Fruit fly (Drosophila melanogaster): ENCODE data around the gene CG14692.

CG14692 gene

DNA sequence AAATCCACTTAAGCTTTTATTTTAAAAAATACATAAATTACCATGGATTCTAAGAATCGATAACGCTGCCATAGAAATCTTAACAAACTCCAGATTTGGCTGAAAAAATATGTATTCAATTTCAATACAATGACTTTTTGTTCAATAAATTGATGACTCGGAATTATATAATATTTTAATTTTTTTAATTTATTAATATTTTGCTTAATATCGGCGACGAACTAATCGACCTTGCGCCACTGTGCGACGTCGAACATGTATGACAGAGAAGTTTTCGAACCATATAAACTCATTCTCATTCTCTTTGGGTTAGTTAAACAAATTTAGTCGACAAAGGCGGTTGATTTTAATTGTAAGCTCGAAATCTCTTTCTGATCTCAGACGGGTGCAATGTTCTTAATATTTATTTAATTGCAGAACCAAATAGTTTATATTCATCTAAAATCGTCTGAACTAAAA lies 45.8 kb upstream of the CG14692 start, which contains the start of gene CG42394:
Gene CG42394 (plus strand): TSS at position 311 of the 459 bp plus-strand sequence.
- TF ChIP-seq Max (GFP tag; optimal IDR thresholded peaks at IDR 0.05), result peak; percentile 96
- TF ChIP-seq Drgx (GFP tag; IDR thresholded peaks at IDR 0.05), result peak; percentile 95
- TF ChIP-seq CG7963 (GFP tag; IDR thresholded peaks at IDR 0.05; ENCODE audit: partially characterized antibody), result no peak
- TF ChIP-seq CG12299 (tag; optimal IDR thresholded peaks at IDR 0.05), result peak; percentile 91
- TF ChIP-seq Poxn (GFP tag; IDR thresholded peaks at IDR 0.05), result peak; percentile 51; the same call in 1 of the 2 replicates
- peak; percentile 63 for TF ChIP-seq fd102C (GFP tag; optimal IDR thresholded peaks at IDR 0.05)
- peak; percentile 91 for TF ChIP-seq Dek (tag; optimal IDR thresholded peaks at IDR 0.05)
- peak; percentile 22; the same call in 1 of the 2 replicates for TF ChIP-seq amos (GFP tag; IDR thresholded peaks at IDR 0.05; ENCODE audit: partially characterized antibody)
- TF ChIP-seq HmgD (GFP tag; optimal IDR thresholded peaks at IDR 0.05), result no peak
- peak; percentile 94 for TF ChIP-seq gcm (GFP tag; optimal IDR thresholded peaks at IDR 0.05)
- TF ChIP-seq btn (GFP tag; optimal IDR thresholded peaks at IDR 0.05), result peak; percentile 8
- peak; percentile 87 for TF ChIP-seq CG3847 (GFP tag; IDR thresholded peaks at IDR 0.05)
- TF ChIP-seq CG2129 (GFP tag; IDR thresholded peaks at IDR 0.05; ENCODE audit: partially characterized antibody), result no peak
- peak; percentile 84 for TF ChIP-seq CG14667 (GFP tag; IDR thresholded peaks at IDR 0.05)
- TF ChIP-seq chm (GFP tag; IDR thresholded peaks at IDR 0.05), result peak; percentile 94
- peak; percentile 87 for TF ChIP-seq CG8290 (GFP tag; optimal IDR thresholded peaks at IDR 0.05)
- TF ChIP-seq CG8290 (tag; optimal IDR thresholded peaks at IDR 0.05), result peak in 1 of 2 experiments; percentile 41
- TF ChIP-seq prd (optimal IDR thresholded peaks at IDR 0.05), result no peak
- peak; percentile 94 for TF ChIP-seq prd (GFP tag; IDR thresholded peaks at IDR 0.05)
- peak; percentile 94 for TF ChIP-seq Sox102F (GFP tag; optimal IDR thresholded peaks at IDR 0.05)
- TF ChIP-seq dmrt11E (tag; optimal IDR thresholded peaks at IDR 0.05), result peak; percentile 95
- TF ChIP-seq Stat92E (GFP tag; optimal IDR thresholded peaks at IDR 0.05), result peak in 1 of 3 experiments; percentile 83
- peak; percentile 90 for TF ChIP-seq CG1024 (GFP tag; IDR thresholded peaks at IDR 0.05)
- TF ChIP-seq CG34376 (GFP tag; optimal IDR thresholded peaks at IDR 0.05), result no peak
- no peak for TF ChIP-seq sna (GFP tag; IDR thresholded peaks at IDR 0.05; ENCODE audit: partially characterized antibody)
- TF ChIP-seq CG4328 (GFP tag; optimal IDR thresholded peaks at IDR 0.05), result peak; percentile 86
- TF ChIP-seq CG13287 (GFP tag; IDR thresholded peaks at IDR 0.05; ENCODE audit: partially characterized antibody), result peak; percentile 64; the same call in 1 of the 2 replicates
- peak; percentile 96 for TF ChIP-seq Blimp-1 (GFP tag; optimal IDR thresholded peaks at IDR 0.05)
- TF ChIP-seq CG34224 (GFP tag; IDR thresholded peaks at IDR 0.05; ENCODE audit: partially characterized antibody), result no peak
- TF ChIP-seq oc (tag; optimal IDR thresholded peaks at IDR 0.05), result peak; percentile 92
- peak; percentile 88 for TF ChIP-seq CG11696 (GFP tag; IDR thresholded peaks at IDR 0.05)
- TF ChIP-seq CG30020 (tag; optimal IDR thresholded peaks at IDR 0.05), result peak; percentile 76
- TF ChIP-seq unc-4 (GFP tag; IDR thresholded peaks at IDR 0.05; ENCODE audit: partially characterized antibody), result 0 out of 2 replicates have a peak, but pooled peaks have one; percentile 18
- TF ChIP-seq NC2β (GFP tag; optimal IDR thresholded peaks at IDR 0.05), result peak; percentile 68
- peak; percentile 91 for TF ChIP-seq MTF-1 (GFP tag; optimal IDR thresholded peaks at IDR 0.05; ENCODE audit: borderline replicate concordance)
- no peak for TF ChIP-seq HLH4C (GFP tag; IDR thresholded peaks at IDR 0.05; ENCODE audit: partially characterized antibody)
- peak; percentile 76 for TF ChIP-seq Dad (GFP tag; optimal IDR thresholded peaks at IDR 0.05)
- TF ChIP-seq ab (GFP tag; optimal IDR thresholded peaks at IDR 0.05), result no peak
- peak; percentile 95 for TF ChIP-seq E2f1 (GFP tag; IDR thresholded peaks at IDR 0.05)
- peak; percentile 10 for TF ChIP-seq CG7745 (tag; optimal IDR thresholded peaks at IDR 0.05)
- TF ChIP-seq Sry-β (GFP tag; optimal IDR thresholded peaks at IDR 0.05), result peak; percentile 68
- peak; percentile 96 for TF ChIP-seq CG6254 (GFP tag; optimal IDR thresholded peaks at IDR 0.05)
- TF ChIP-seq CTCF (GFP tag; optimal IDR thresholded peaks at IDR 0.05), result peak; percentile 67
- peak; percentile 96 for TF ChIP-seq CG1233 (GFP tag; optimal IDR thresholded peaks at IDR 0.05)
- peak; percentile 96 for TF ChIP-seq CG7271 (tag; optimal IDR thresholded peaks at IDR 0.05)
- TF ChIP-seq CG18764 (GFP tag; optimal IDR thresholded peaks at IDR 0.05), result peak; percentile 92
- peak; percentile 56 to 75 for TF ChIP-seq chif (GFP tag; optimal IDR thresholded peaks at IDR 0.05)
- TF ChIP-seq CG17568 (GFP tag; optimal IDR thresholded peaks at IDR 0.05), result no peak
- peak; percentile 88 for TF ChIP-seq CG31224 (GFP tag; IDR thresholded peaks at IDR 0.05)
